Worm (Caenorhabditis elegans): ENCODE results near the gene C15H7.4.

Gene C15H7.4

ce11 chrIII:9616426-9616825, 39.3 kb downstream of the C15H7.4 start, which contains the start of gene hcp-3 (continued):
- TF ChIP-seq unc-86 (tag; optimal IDR thresholded peaks at IDR 0.05) (peak; percentile 38), mef-2 (tag; optimal IDR thresholded peaks at IDR 0.05) (no peak), pag-3 (tag; optimal IDR thresholded peaks at IDR 0.05; ENCODE audit: borderline replicate concordance, insufficient read depth) (no peak)

ce11 chrIII:9615114-9615513, 40.6 kb downstream of the C15H7.4 start:
- TF ChIP-seq ceh-82 (tag; optimal IDR thresholded peaks at IDR 0.05): no peak

ce11 chrIII:9614211-9614610, 41.5 kb downstream of the C15H7.4 start, which contains the start of the genes pri-1 and F58A4.6:
TSS of gene pri-1 (minus strand) at chrIII:9614281.
TSS of gene F58A4.6 (plus strand) at chrIII:9614482.
- peak; percentile 28 for TF ChIP-seq nhr-90 (tag; optimal IDR thresholded peaks at IDR 0.05; ENCODE audit: poor library complexity)
- TF ChIP-seq lin-35 (GFP tag; optimal IDR thresholded peaks at IDR 0.05): peak; percentile 82 to 94
- TF ChIP-seq swsn-7 (tag; optimal IDR thresholded peaks at IDR 0.05): peak; percentile 7
- TF ChIP-seq lin-39 (tag; optimal IDR thresholded peaks at IDR 0.05): no peak
- peak; percentile 32 for TF ChIP-seq nhr-71 (tag; optimal IDR thresholded peaks at IDR 0.05)
- no peak for TF ChIP-seq unc-30 (tag; optimal IDR thresholded peaks at IDR 0.05)
- peak; percentile 48 for TF ChIP-seq F16B12.6 (tag; optimal IDR thresholded peaks at IDR 0.05)
- TF ChIP-seq unc-62 (GFP tag; optimal IDR thresholded peaks at IDR 0.05): no peak
- TF ChIP-seq rnt-1 (tag; optimal IDR thresholded peaks at IDR 0.05): peak; percentile 40
- TF ChIP-seq efl-1 (optimal IDR thresholded peaks at IDR 0.05): peak; percentile 88 to 90
- peak; percentile 90 to 99 for TF ChIP-seq efl-1 (GFP tag; optimal IDR thresholded peaks at IDR 0.05 in 1 of 2)
- peak; percentile 76 for TF ChIP-seq nhr-85 (tag)
- TF ChIP-seq ceh-82 (tag; optimal IDR thresholded peaks at IDR 0.05): peak in 1 of 3 experiments; percentile 56
- TF ChIP-seq pqm-1 (tag; optimal IDR thresholded peaks at IDR 0.05): no peak
- peak; percentile 55 for TF ChIP-seq grh-1 (GFP tag; IDR thresholded peaks at IDR 0.05)
- TF ChIP-seq jun-1 (tag; optimal IDR thresholded peaks at IDR 0.05): no peak
- TF ChIP-seq ceh-8 (GFP tag; optimal IDR thresholded peaks at IDR 0.05): no peak
- TF ChIP-seq hlh-4 (tag; optimal IDR thresholded peaks at IDR 0.05): no peak
- TF ChIP-seq nhr-20 (tag; optimal IDR thresholded peaks at IDR 0.05): peak; percentile 31
- no peak for TF ChIP-seq ceh-88 (GFP tag; IDR thresholded peaks at IDR 0.05)
- peak; percentile 7 for TF ChIP-seq blmp-1 (tag; optimal IDR thresholded peaks at IDR 0.05)
- TF ChIP-seq nhr-47 (tag; optimal IDR thresholded peaks at IDR 0.05): peak; percentile 24
- peak; percentile 28 to 76 for TF ChIP-seq lsy-2 (tag; optimal IDR thresholded peaks at IDR 0.05)
- peak in 1 of 2 experiments; percentile 2 for TF ChIP-seq ztf-11 (tag; optimal IDR thresholded peaks at IDR 0.05)
- TF ChIP-seq mep-1 (tag; optimal IDR thresholded peaks at IDR 0.05): peak; percentile 30
- TF ChIP-seq efl-3 (GFP tag; optimal IDR thresholded peaks at IDR 0.05): no peak
- TF ChIP-seq elt-3 (tag; optimal IDR thresholded peaks at IDR 0.05): peak in 1 of 6 experiments; percentile 28
- peak; percentile 35 for TF ChIP-seq C16A3.4 (tag; optimal IDR thresholded peaks at IDR 0.05)
- no peak for TF ChIP-seq fos-1 (tag; optimal IDR thresholded peaks at IDR 0.05)
- TF ChIP-seq snu-23 (GFP tag; optimal IDR thresholded peaks at IDR 0.05): peak; percentile 43
- TF ChIP-seq skn-1 (tag; optimal IDR thresholded peaks at IDR 0.05): peak; percentile 12
- no peak for TF ChIP-seq mab-9 (GFP tag; IDR thresholded peaks at IDR 0.05)
- peak; percentile 32 for TF ChIP-seq lin-15B (tag; optimal IDR thresholded peaks at IDR 0.05)
- peak; percentile 19 for TF ChIP-seq tbx-2 (tag; optimal IDR thresholded peaks at IDR 0.05)
- peak; percentile 81 to 91 (median 86) for TF ChIP-seq dpl-1 (GFP tag; optimal IDR thresholded peaks at IDR 0.05)
- TF ChIP-seq nhr-84 (tag; optimal IDR thresholded peaks at IDR 0.05): no peak

ce11 chrIII:9612097-9612496, 43.6 kb downstream of the C15H7.4 start, which contains the start of gene bbs-4:
TSS of gene bbs-4 (minus strand) at chrIII:9612197.
- TF ChIP-seq nhr-237 (tag; optimal IDR thresholded peaks at IDR 0.05): no peak
- peak; percentile 54 for TF ChIP-seq fkh-8 (tag; optimal IDR thresholded peaks at IDR 0.05)
